Fruit fly (Drosophila melanogaster) whole organism, embryonic: ENCODE measurements around the gene Cdc16.

ENCODE experiments used
- CG10274 ChIP-seq: fragments of 200-800 bp; sonication (Bioruptor generic); optimal IDR thresholded peaks from 3 replicates; lab custom pipeline; 2017; ENCODE audit warnings: missing biosample characterization, mild to moderate bottlenecking, missing genetic modification characterization
- CG11695 ChIP-seq: fragments of 200-800 bp; sonication (Bioruptor generic); IDR thresholded peaks from 3 replicates; pipeline ENCODE4 v1.3.6; 2022; ENCODE audit warnings: missing biosample characterization, missing genetic modification characterization
- CG12104 ChIP-seq: fragments of 200-800 bp; sonication (Bioruptor generic); optimal IDR thresholded peaks from 3 replicates; lab custom pipeline; 2016; ENCODE audit warnings: missing biosample characterization, missing genetic modification characterization
- CG13775 ChIP-seq: fragments of 200-800 bp; sonication (Bioruptor generic); optimal IDR thresholded peaks from 3 replicates; lab custom pipeline; 2017; ENCODE audit warnings: missing biosample characterization, mild to moderate bottlenecking, missing genetic modification characterization
- CG14014 ChIP-seq: fragments of 200-800 bp; sonication (Bioruptor generic); IDR thresholded peaks from 2 replicates; pipeline ENCODE4 v1.3.6; 2022; ENCODE audit warnings: missing biosample characterization, missing genetic modification characterization
- CG14441 ChIP-seq: fragments of 200-800 bp; sonication (Bioruptor generic); IDR thresholded peaks from 2 replicates; pipeline ENCODE4 v1.3.6; 2022; ENCODE audit warnings: missing biosample characterization, missing genetic modification characterization
- CG15269 ChIP-seq: fragments of 200-800 bp; sonication (Bioruptor generic); optimal IDR thresholded peaks from 2 replicates; lab custom pipeline; 2018; ENCODE audit warnings: missing biosample characterization, mild to moderate bottlenecking, missing genetic modification characterization, moderate library complexity
- CG1529 ChIP-seq: fragments of 200-800 bp; sonication (Bioruptor generic); optimal IDR thresholded peaks from 3 replicates; lab custom pipeline; 2018; ENCODE audit warnings: missing biosample characterization, missing genetic modification characterization
- CG15601 ChIP-seq: fragments of 200-800 bp; sonication (Bioruptor generic); optimal IDR thresholded peaks from 3 replicates; lab custom pipeline; 2019; ENCODE audit warnings: missing biosample characterization, mild to moderate bottlenecking, missing genetic modification characterization, moderate library complexity
- CG16779 ChIP-seq: fragments of 200-800 bp; sonication (Bioruptor generic); IDR thresholded peaks from 2 replicates; pipeline ENCODE4 v1.3.6; 2022; ENCODE audit warnings: missing biosample characterization, missing genetic modification characterization
- CG17361 ChIP-seq: fragments of 200-800 bp; sonication (Bioruptor generic); IDR thresholded peaks from 3 replicates; pipeline ENCODE4 v1.3.6; 2022; ENCODE audit warnings: missing biosample characterization, missing genetic modification characterization
- CG17385 ChIP-seq: fragments of 200-800 bp; sonication (Bioruptor generic); optimal IDR thresholded peaks from 3 replicates; lab custom pipeline; 2018; ENCODE audit warnings: missing biosample characterization, mild to moderate bottlenecking, missing genetic modification characterization
- CG17568 ChIP-seq: fragments of 200-800 bp; sonication (Bioruptor generic); optimal IDR thresholded peaks from 2 replicates; lab custom pipeline; 2018; ENCODE audit warnings: missing biosample characterization, mild to moderate bottlenecking, missing genetic modification characterization, moderate library complexity
- CG18011 ChIP-seq: fragments of 200-800 bp; sonication (Bioruptor generic); optimal IDR thresholded peaks from 2 replicates; lab custom pipeline; 2017; ENCODE audit warnings: missing biosample characterization, missing genetic modification characterization, mild to moderate bottlenecking, moderate library complexity, missing genotype
- CG2129 ChIP-seq: fragments of 200-800 bp; sonication (Bioruptor generic); IDR thresholded peaks from 2 replicates; pipeline ENCODE4 v1.3.6; 2022; ENCODE audit warnings: missing biosample characterization, missing genetic modification characterization; ENCODE audit not compliant: partially characterized antibody
- CG32532 ChIP-seq: fragments of 200-800 bp; sonication (Bioruptor generic); IDR thresholded peaks from 2 replicates; pipeline ENCODE4 v1.3.6; 2022; ENCODE audit warnings: missing biosample characterization, missing genetic modification characterization
- CG32767 ChIP-seq: fragments of 200-800 bp; sonication (Bioruptor generic); IDR thresholded peaks from 2 replicates; pipeline ENCODE4 v1.3.6; 2022; ENCODE audit warnings: missing biosample characterization, missing genetic modification characterization
- CG34376 ChIP-seq: fragments of 200-800 bp; sonication (Bioruptor generic); optimal IDR thresholded peaks from 2 replicates; lab custom pipeline; 2018; ENCODE audit warnings: missing biosample characterization, mild to moderate bottlenecking, missing genetic modification characterization
- CG3847 ChIP-seq: fragments of 200-800 bp; sonication (Bioruptor generic); IDR thresholded peaks from 2 replicates; pipeline ENCODE4 v1.3.6; 2022; ENCODE audit warnings: missing biosample characterization, missing genetic modification characterization
- CG6654 ChIP-seq: fragments of 200-800 bp; sonication (Bioruptor generic); optimal IDR thresholded peaks from 2 replicates; lab custom pipeline; 2017; ENCODE audit warnings: missing biosample characterization, mild to moderate bottlenecking, missing genetic modification characterization
- CG9932 ChIP-seq: fragments of 200-800 bp; sonication (Bioruptor generic); IDR thresholded peaks from 2 replicates; pipeline ENCODE4 v1.3.6; 2022; ENCODE audit warnings: missing biosample characterization, missing genetic modification characterization
- CoRest ChIP-seq: fragments of 200-800 bp; sonication (Bioruptor generic); optimal IDR thresholded peaks from 3 replicates; lab custom pipeline; 2018; ENCODE audit warnings: missing biosample characterization, mild to moderate bottlenecking, missing genetic modification characterization, moderate library complexity
- CrebB ChIP-seq: fragments of 200-800 bp; sonication (Bioruptor generic); optimal IDR thresholded peaks from 3 replicates; lab custom pipeline; 2018; ENCODE audit warnings: missing biosample characterization, mild to moderate bottlenecking, missing genetic modification characterization
- Dll ChIP-seq: fragments of 200-800 bp; sonication (Bioruptor generic); IDR thresholded peaks from 4 replicates; pipeline ENCODE4 v1.3.6; 2022; ENCODE audit warnings: missing biosample characterization, missing genetic modification characterization; ENCODE audit not compliant: partially characterized antibody
- E2f2 ChIP-seq: fragments of 200-800 bp; sonication (Bioruptor generic); IDR thresholded peaks from 2 replicates; pipeline ENCODE4 v1.3.6; 2022; ENCODE audit warnings: missing biosample characterization, missing genetic modification characterization
- Fer1 ChIP-seq: fragments of 200-800 bp; sonication (Bioruptor generic); optimal IDR thresholded peaks from 2 replicates; lab custom pipeline; 2017; ENCODE audit warnings: missing biosample characterization, mild to moderate bottlenecking, missing genetic modification characterization
- Fer2 ChIP-seq: fragments of 200-800 bp; sonication (Bioruptor generic); optimal IDR thresholded peaks from 2 replicates; lab custom pipeline; 2018; ENCODE audit warnings: missing biosample characterization, mild to moderate bottlenecking, missing genetic modification characterization, moderate library complexity
- Fer3 ChIP-seq: fragments of 200-800 bp; sonication (Bioruptor generic); optimal IDR thresholded peaks from 2 replicates; lab custom pipeline; 2018; ENCODE audit warnings: missing biosample characterization, mild to moderate bottlenecking, missing genetic modification characterization, moderate library complexity
- Hey ChIP-seq: fragments of 200-800 bp; sonication (Bioruptor generic); optimal IDR thresholded peaks from 3 replicates; lab custom pipeline; 2018; ENCODE audit warnings: missing biosample characterization, mild to moderate bottlenecking, missing genetic modification characterization
- Jarid2 ChIP-seq: fragments of 200-800 bp; sonication (Bioruptor generic); optimal IDR thresholded peaks from 3 replicates; lab custom pipeline; 2017; ENCODE audit warnings: mild to moderate bottlenecking, missing biosample characterization, missing genetic modification reagents, missing genetic modification characterization
- Nf-YC ChIP-seq: fragments of 200-800 bp; optimal IDR thresholded peaks from 3 replicates; lab custom pipeline; 2019; ENCODE audit warnings: missing biosample characterization, mild to moderate bottlenecking, missing genetic modification characterization, moderate library complexity
- NfI ChIP-seq: fragments of 200-800 bp; sonication (Bioruptor generic); optimal IDR thresholded peaks from 3 replicates; lab custom pipeline; 2018; ENCODE audit warnings: missing biosample characterization, mild to moderate bottlenecking, missing genetic modification characterization, moderate library complexity
- Ptx1 ChIP-seq: fragments of 200-800 bp; sonication (Bioruptor generic); IDR thresholded peaks from 2 replicates; pipeline ENCODE4 v1.3.6; 2022; ENCODE audit warnings: missing biosample characterization, missing genetic modification characterization
- Sin3A ChIP-seq: fragments of >200 bp; optimal IDR thresholded peaks from 2 replicates; lab custom pipeline; 2018
- Spps ChIP-seq: fragments of 200-800 bp; sonication (Bioruptor generic); optimal IDR thresholded peaks from 2 replicates; lab custom pipeline; 2018; ENCODE audit warnings: missing biosample characterization, mild to moderate bottlenecking, missing genetic modification characterization
- ap ChIP-seq: fragments of 200-800 bp; sonication (Bioruptor generic); IDR thresholded peaks from 2 replicates; pipeline ENCODE4 v1.3.6; 2022; ENCODE audit warnings: missing biosample characterization, missing genetic modification characterization
- ase ChIP-seq: fragments of 200-800 bp; sonication (Bioruptor generic); IDR thresholded peaks from 3 replicates; pipeline ENCODE4 v1.3.6; 2022; ENCODE audit warnings: missing biosample characterization, missing genetic modification characterization
- btn ChIP-seq: fragments of 200-800 bp; sonication (Bioruptor generic); optimal IDR thresholded peaks from 2 replicates; lab custom pipeline; 2016; ENCODE audit warnings: missing biosample characterization, missing genetic modification characterization
- fu2 ChIP-seq: fragments of 200-800 bp; sonication (Bioruptor generic); optimal IDR thresholded peaks from 2 replicates; lab custom pipeline; 2016; ENCODE audit warnings: missing biosample characterization, missing genetic modification characterization
- insv ChIP-seq, 2 experiments: fragments of 200-800 bp; sonication (Bioruptor generic); optimal IDR thresholded peaks; 3 replicates each; lab custom pipeline; 2016 to 2018; ENCODE audit warnings: missing biosample characterization in 2 of 2, missing genetic modification characterization in 2 of 2
- jing ChIP-seq: fragments of 200-800 bp; sonication (Bioruptor generic); optimal IDR thresholded peaks from 2 replicates; lab custom pipeline; 2018; ENCODE audit warnings: missing biosample characterization, mild to moderate bottlenecking, missing genetic modification characterization
- org-1 ChIP-seq: fragments of 200-800 bp; sonication (Bioruptor generic); optimal IDR thresholded peaks from 2 replicates; lab custom pipeline; 2017; ENCODE audit warnings: missing biosample characterization, missing genetic modification characterization
- p53 ChIP-seq: fragments of 200-800 bp; sonication (Bioruptor generic); optimal IDR thresholded peaks from 2 replicates; lab custom pipeline; 2016; ENCODE audit warnings: missing biosample characterization, missing genetic modification characterization
- peb ChIP-seq: fragments of 200-800 bp; sonication (Bioruptor generic); IDR thresholded peaks from 2 replicates; pipeline ENCODE4 v1.3.6; 2022; ENCODE audit warnings: missing biosample characterization, missing genetic modification characterization
- rib ChIP-seq: fragments of 200-800 bp; sonication (Bioruptor generic); IDR thresholded peaks from 2 replicates; pipeline ENCODE4 v1.3.6; 2022; ENCODE audit warnings: missing biosample characterization, missing genetic modification characterization
- slbo ChIP-seq: fragments of 200-800 bp; sonication (Bioruptor generic); IDR thresholded peaks from 2 replicates; pipeline ENCODE4 v1.3.6; 2022; ENCODE audit warnings: missing biosample characterization, missing genetic modification characterization
- stwl ChIP-seq: fragments of 200-800 bp; sonication (Bioruptor generic); optimal IDR thresholded peaks from 3 replicates; lab custom pipeline; 2018; ENCODE audit warnings: missing biosample characterization, mild to moderate bottlenecking, missing genetic modification characterization, moderate library complexity
- tap ChIP-seq: fragments of 200-800 bp; optimal IDR thresholded peaks from 3 replicates; lab custom pipeline; 2019; ENCODE audit warnings: missing biosample characterization, mild to moderate bottlenecking, missing genetic modification characterization, moderate library complexity
- unc-4 ChIP-seq: fragments of 200-800 bp; sonication (Bioruptor generic); IDR thresholded peaks from 2 replicates; pipeline ENCODE4 v1.3.6; 2022; ENCODE audit warnings: missing biosample characterization, missing genetic modification characterization; ENCODE audit not compliant: partially characterized antibody
- vvl ChIP-seq: fragments of 200-800 bp; sonication (Bioruptor generic); IDR thresholded peaks from 2 replicates; pipeline ENCODE4 v1.3.6; 2022; ENCODE audit warnings: missing biosample characterization, missing genetic modification characterization
- wdn ChIP-seq: fragments of 200-800 bp; sonication (Bioruptor generic); IDR thresholded peaks from 2 replicates; pipeline ENCODE4 v1.3.6; 2022; ENCODE audit warnings: missing biosample characterization, missing genetic modification characterization

Gene Cdc16

DNA sequence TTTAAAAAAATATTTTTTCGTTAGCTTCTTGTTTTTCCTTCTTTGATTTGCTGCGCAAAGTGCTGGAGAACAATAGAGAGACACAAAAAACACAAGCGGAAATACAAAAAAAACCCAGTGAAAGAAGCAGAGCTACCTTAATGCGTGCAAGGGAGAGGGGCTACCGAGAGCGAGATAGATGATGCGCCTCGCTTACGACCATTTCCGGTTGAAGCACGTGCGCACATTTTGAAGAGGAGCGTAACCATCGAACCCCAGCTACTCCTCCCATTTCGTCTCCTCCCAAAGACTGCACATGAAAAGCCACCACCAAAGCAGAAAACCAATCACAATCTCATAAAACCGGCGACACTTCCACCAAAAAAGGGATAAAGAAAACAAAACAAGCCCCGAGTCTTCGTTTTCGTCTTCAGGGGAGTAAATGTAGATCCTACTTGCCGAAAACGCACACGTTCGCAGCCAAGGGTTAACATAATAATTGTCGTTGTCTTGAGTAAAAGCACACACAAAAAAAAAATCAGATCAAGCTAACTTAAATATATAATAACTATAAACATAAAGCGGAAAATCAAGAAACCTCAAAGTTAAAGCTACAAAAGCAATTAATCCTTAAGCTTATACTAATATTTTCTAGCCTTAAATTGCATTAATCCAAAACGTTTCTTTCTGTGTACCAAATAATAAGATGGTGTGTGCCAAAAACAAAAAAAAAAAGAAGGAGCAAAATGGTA is 16.3 kb downstream of the Cdc16 start (continued):
- TF ChIP-seq CG16779, result no peak
- no peak for TF ChIP-seq CG15269
- TF ChIP-seq CG14014 (GFP tag; lab: Robert Waterston, UW), result no peak
- TF ChIP-seq stwl (tag; lab: Kevin White, UChicago), result no peak
- no peak for TF ChIP-seq CG17568 (GFP tag; lab: Kevin White, UChicago)
- no peak for TF ChIP-seq insv (GFP tag; optimal IDR thresholded peaks at IDR 0.05; lab: Kevin White, UChicago)
- no peak for TF ChIP-seq CG2129 (GFP tag; lab: Robert Waterston, UW)
- TF ChIP-seq org-1 (GFP tag; lab: Kevin White, UChicago), result no peak
- TF ChIP-seq jing (GFP tag; lab: Kevin White, UChicago), result no peak
- no peak for TF ChIP-seq CG9932 (GFP tag; lab: Robert Waterston, UW)
- TF ChIP-seq CG1529 (GFP tag; lab: Kevin White, UChicago), result no peak
- TF ChIP-seq CrebB (tag; lab: Kevin White, UChicago), result no peak
- TF ChIP-seq unc-4 (GFP tag; lab: Robert Waterston, UW), result no peak
- no peak for TF ChIP-seq E2f2 (GFP tag; lab: Robert Waterston, UW)
- no peak for TF ChIP-seq Fer1 (GFP tag; lab: Kevin White, UChicago)
- no peak for TF ChIP-seq CG18011 (GFP tag; lab: Kevin White, UChicago)
- TF ChIP-seq CG32767 (GFP tag; lab: Robert Waterston, UW), result no peak
- TF ChIP-seq CG15601 (tag; lab: Kevin White, UChicago), result no peak
- TF ChIP-seq vvl (GFP tag; lab: Robert Waterston, UW), result peak; percentile 15; the same call in 1 of the 2 replicates
- peak; percentile 8 for TF ChIP-seq Hey (tag; lab: Kevin White, UChicago)
- no peak for TF ChIP-seq CG12104 (GFP tag; lab: Kevin White, UChicago)
- TF ChIP-seq CG11695 (GFP tag; lab: Robert Waterston, UW), result 0 out of 3 replicates have a peak, but pooled peaks have one; percentile 11
- TF ChIP-seq ap, result no peak
- TF ChIP-seq wdn, result no peak
- TF ChIP-seq peb (GFP tag; lab: Robert Waterston, UW), result no peak
- peak; percentile 66 for TF ChIP-seq CG17361 (GFP tag; lab: Robert Waterston, UW)
- TF ChIP-seq Nf-YC (tag; lab: Kevin White, UChicago), result peak; percentile 93
- peak; percentile 22; the same call in 1 of the 2 replicates for TF ChIP-seq Ptx1 (GFP tag; lab: Robert Waterston, UW)
- TF ChIP-seq ase (GFP tag; lab: Robert Waterston, UW), result no peak
- TF ChIP-seq fu2 (GFP tag; lab: Kevin White, UChicago), result no peak
- peak; percentile 31 for TF ChIP-seq CoRest (tag; lab: Kevin White, UChicago)
- TF ChIP-seq CG32532 (GFP tag; lab: Robert Waterston, UW), result no peak
- peak; percentile 38 for TF ChIP-seq NfI (GFP tag; lab: Kevin White, UChicago)
- TF ChIP-seq CG10274 (GFP tag; lab: Kevin White, UChicago), result no peak
- no peak for TF ChIP-seq p53
- no peak for TF ChIP-seq Dll
- TF ChIP-seq Jarid2, result peak; percentile 6
- peak; percentile 23 for TF ChIP-seq Spps (tag; lab: Kevin White, UChicago)
- no peak for TF ChIP-seq btn (GFP tag; lab: Kevin White, UChicago)
- TF ChIP-seq Sin3A (lab: Kevin White, UChicago), result no peak
- TF ChIP-seq Fer3, result no peak
- TF ChIP-seq Fer2, result no peak
- no peak for TF ChIP-seq CG13775 (GFP tag; lab: Kevin White, UChicago)
- TF ChIP-seq rib, result no peak
- no peak for TF ChIP-seq tap (tag; lab: Kevin White, UChicago)
- peak; percentile 40 for TF ChIP-seq CG34376 (GFP tag; lab: Kevin White, UChicago)
- peak; percentile 61 for TF ChIP-seq CG17385 (GFP tag; lab: Kevin White, UChicago)
- no peak for TF ChIP-seq CG3847 (GFP tag; lab: Robert Waterston, UW)
- no peak for TF ChIP-seq CG6654 (GFP tag; lab: Kevin White, UChicago)
- no peak for TF ChIP-seq CG14441 (GFP tag; lab: Robert Waterston, UW)
- TF ChIP-seq slbo (GFP tag; lab: Robert Waterston, UW), result 0 out of 2 replicates have a peak, but pooled peaks have one; percentile 24
